Worm (Caenorhabditis elegans) whole organism, L3 larva: ENCODE measurements around the gene nduc-2.

Source experiments
- R02D3.7 ChIP-seq: fragments of 150-350 bp; optimal IDR thresholded peaks from 2 replicates; lab custom pipeline; 2014; ENCODE audit warnings: missing biosample characterization, missing genetic modification characterization
- ZK546.5 ChIP-seq: sonication (generic microtip); optimal IDR thresholded peaks from 2 replicates; lab custom pipeline; 2017; ENCODE audit warnings: missing biosample characterization, missing genetic modification characterization
- aly-2 ChIP-seq: fragments of 150-350 bp; optimal IDR thresholded peaks from 2 replicates; lab custom pipeline; 2014; ENCODE audit warnings: missing biosample characterization, missing genetic modification characterization
- ama-1 ChIP-seq: fragments of 150-350 bp; optimal IDR thresholded peaks from 2 replicates; lab custom pipeline; 2018
- ceh-16 ChIP-seq: sonication (generic microtip); optimal IDR thresholded peaks from 2 replicates; lab custom pipeline; 2017; ENCODE audit warnings: missing biosample characterization, missing genetic modification characterization
- ceh-28 ChIP-seq: fragments of 150-350 bp; optimal IDR thresholded peaks from 2 replicates; lab custom pipeline; 2014; ENCODE audit warnings: missing biosample characterization, missing genetic modification reagents, missing genetic modification characterization
- ceh-82 ChIP-seq: fragments of 150-350 bp; optimal IDR thresholded peaks from 2 replicates; lab custom pipeline; 2014; ENCODE audit warnings: missing biosample characterization, missing genetic modification characterization
- egl-27 ChIP-seq: sonication (generic microtip); optimal IDR thresholded peaks from 4 replicates; lab custom pipeline; 2017; ENCODE audit warnings: missing biosample characterization, missing genetic modification reagents, missing genetic modification characterization
- elt-1 ChIP-seq: fragments of 150-350 bp; optimal IDR thresholded peaks from 2 replicates; lab custom pipeline; 2014; ENCODE audit warnings: missing biosample characterization, missing genetic modification characterization
- elt-2 ChIP-seq: sonication (generic microtip); optimal IDR thresholded peaks from 2 replicates; lab custom pipeline; 2016; ENCODE audit warnings: missing genetic modification reagents, mild to moderate bottlenecking, missing genetic modification characterization, missing compliant biosample characterization
- fkh-10 ChIP-seq: sonication (generic microtip); optimal IDR thresholded peaks from 2 replicates; lab custom pipeline; 2017; ENCODE audit warnings: missing biosample characterization, missing genetic modification reagents, missing genetic modification characterization
- fkh-2 ChIP-seq: fragments of 150-350 bp; optimal IDR thresholded peaks from 2 replicates; lab custom pipeline; 2014; ENCODE audit warnings: missing biosample characterization, missing genetic modification reagents, missing genetic modification characterization
- fos-1 ChIP-seq: fragments of 150-350 bp; optimal IDR thresholded peaks from 2 replicates; lab custom pipeline; 2014; ENCODE audit warnings: missing biosample characterization, missing genetic modification characterization
- hmg-11 ChIP-seq: sonication (generic microtip); optimal IDR thresholded peaks from 2 replicates; lab custom pipeline; 2016; ENCODE audit warnings: missing genetic modification characterization, missing compliant biosample characterization
- jun-1 ChIP-seq: fragments of 150-350 bp; optimal IDR thresholded peaks from 2 replicates; lab custom pipeline; 2014; ENCODE audit warnings: missing biosample characterization, missing genetic modification reagents, missing genetic modification characterization
- lin-15B ChIP-seq: fragments of 150-350 bp; optimal IDR thresholded peaks from 2 replicates; lab custom pipeline; 2014; ENCODE audit warnings: missing biosample characterization, missing genetic modification characterization
- lin-39 ChIP-seq: fragments of 150-350 bp; optimal IDR thresholded peaks from 2 replicates; lab custom pipeline; 2018; ENCODE audit warnings: missing biosample characterization, missing genetic modification reagents, missing genetic modification characterization
- mml-1 ChIP-seq: fragments of 150-350 bp; sonication (generic microtip); optimal IDR thresholded peaks from 3 replicates; lab custom pipeline; 2014; ENCODE audit warnings: missing biosample characterization, missing genetic modification characterization
- nfya-1 ChIP-seq: sonication (generic microtip); optimal IDR thresholded peaks from 2 replicates; lab custom pipeline; 2017; ENCODE audit warnings: missing genetic modification characterization, mild to moderate bottlenecking, missing compliant biosample characterization, antibody characterized with exemption, moderate library complexity; ENCODE audit not compliant: insufficient read depth
- nhr-11 ChIP-seq: fragments of 150-350 bp; optimal IDR thresholded peaks from 2 replicates; lab custom pipeline; 2014; ENCODE audit warnings: missing biosample characterization, missing genetic modification characterization
- nhr-23 ChIP-seq: fragments of 150-350 bp; optimal IDR thresholded peaks from 2 replicates; lab custom pipeline; 2014; ENCODE audit warnings: missing biosample characterization, missing genetic modification reagents, missing genetic modification characterization
- nhr-25 ChIP-seq: sonication (generic microtip); optimal IDR thresholded peaks from 2 replicates; lab custom pipeline; 2017; ENCODE audit warnings: missing biosample characterization, missing genetic modification characterization
- nhr-43 ChIP-seq: sonication (generic microtip); optimal IDR thresholded peaks from 2 replicates; lab custom pipeline; 2016; ENCODE audit warnings: mild to moderate bottlenecking, missing genetic modification characterization, missing compliant biosample characterization; ENCODE audit not compliant: poor library complexity, severe bottlenecking
- nhr-76 ChIP-seq: fragments of 150-350 bp; sonication (generic microtip); optimal IDR thresholded peaks from 5 replicates; lab custom pipeline; 2014; ENCODE audit warnings: missing biosample characterization, missing genetic modification characterization
- pha-4 ChIP-seq: fragments of 150-350 bp; optimal IDR thresholded peaks from 2 replicates; lab custom pipeline; 2014; ENCODE audit warnings: missing biosample characterization, missing genetic modification reagents, missing genetic modification characterization
- pqm-1 ChIP-seq: fragments of 150-350 bp; optimal IDR thresholded peaks from 2 replicates; lab custom pipeline; 2017; ENCODE audit warnings: missing biosample characterization, missing genetic modification characterization, inconsistent platforms
- skn-1 ChIP-seq: fragments of 150-350 bp; optimal IDR thresholded peaks from 2 replicates; lab custom pipeline; 2014; ENCODE audit warnings: missing biosample characterization, missing genetic modification characterization
- tbx-2 ChIP-seq: sonication (generic microtip); optimal IDR thresholded peaks from 2 replicates; lab custom pipeline; 2016; ENCODE audit warnings: mild to moderate bottlenecking, missing genetic modification characterization, missing compliant biosample characterization
- unc-39 ChIP-seq: sonication (generic microtip); optimal IDR thresholded peaks from 4 replicates; lab custom pipeline; 2017; ENCODE audit warnings: missing biosample characterization, missing genetic modification characterization
- zag-1 ChIP-seq: fragments of 150-350 bp; optimal IDR thresholded peaks from 2 replicates; lab custom pipeline; 2014; ENCODE audit warnings: missing biosample characterization, missing genetic modification characterization
- ztf-11 ChIP-seq: fragments of 150-350 bp; optimal IDR thresholded peaks from 2 replicates; lab custom pipeline; 2014; ENCODE audit warnings: missing biosample characterization, missing genetic modification characterization

The nduc-2 gene

ce11 chrIII:2786740-2787139, at the start of gene nduc-2:
TSS of gene nduc-2 (plus strand) at chrIII:2786852.
- TF ChIP-seq zag-1: no peak
- peak; percentile 73 for TF ChIP-seq ama-1
- TF ChIP-seq, all 47 proteins: peak for 1

- TF ChIP-seq nhr-11 (tag; lab: Kevin White, UChicago): no peak
- peak; percentile 81 for TF ChIP-seq pqm-1
- TF ChIP-seq elt-2: peak; percentile 93
- peak; percentile 50 for TF ChIP-seq jun-1
- no peak for TF ChIP-seq tbx-2
- peak; percentile 18 for TF ChIP-seq pha-4 (tag; lab: Kevin White, UChicago)
- no peak for TF ChIP-seq zag-1
These were observed 47.2 kb upstream of the nduc-2 start, which contains the start of gene cest-25 for ce11 chrIII:2739469-2739868. TSS of gene cest-25 (minus strand) at chrIII:2739531.

- TF ChIP-seq pqm-1: peak; percentile 33
- TF ChIP-seq lin-15B: no peak
These were observed 40.1 kb upstream of the nduc-2 start, which contains the start of gene Y71H2AM.14 for ce11 chrIII:2746553-2746952. TSS of gene Y71H2AM.14 (minus strand) at chrIII:2746653.

ce11 chrIII:2756260-2756659, 30.4 kb upstream of the nduc-2 start, which contains the start of gene gldi-9:
TSS of gene gldi-9 (minus strand) at chrIII:2756360.
- TF ChIP-seq nhr-23 (tag; lab: Kevin White, UChicago) (no peak), fos-1 (tag; lab: Kevin White, UChicago) (no peak), pha-4 (tag; lab: Kevin White, UChicago) (peak; percentile 33)

ce11 chrIII:2757478-2757877, 29.2 kb upstream of the nduc-2 start:
- TF ChIP-seq fkh-10 (GFP tag; lab: Kevin White, UChicago): no peak
- no peak for TF ChIP-seq unc-39
- TF ChIP-seq tbx-2: no peak
- TF ChIP-seq mml-1 (tag; lab: Kevin White, UChicago): no peak
- TF ChIP-seq skn-1 (tag; lab: Kevin White, UChicago): no peak
- TF ChIP-seq ama-1: no peak
- TF ChIP-seq nhr-43: no peak
- no peak for TF ChIP-seq R02D3.7 (tag; lab: Kevin White, UChicago)
- no peak for TF ChIP-seq fkh-2 (tag; lab: Kevin White, UChicago)
- TF ChIP-seq ceh-16 (tag; lab: Kevin White, UChicago): no peak
- TF ChIP-seq aly-2 (tag; lab: Kevin White, UChicago): no peak
- TF ChIP-seq ztf-11 (tag; lab: Kevin White, UChicago): no peak
- no peak for TF ChIP-seq nhr-25
- TF ChIP-seq hmg-11: no peak
- no peak for TF ChIP-seq nhr-11 (tag; lab: Kevin White, UChicago)
- no peak for TF ChIP-seq egl-27 (tag; lab: Kevin White, UChicago)
- TF ChIP-seq nfya-1 (tag; lab: Kevin White, UChicago): no peak
- no peak for TF ChIP-seq ZK546.5
- TF ChIP-seq elt-1 (tag; lab: Kevin White, UChicago): no peak
- no peak for TF ChIP-seq nhr-23 (tag; lab: Kevin White, UChicago)

- TF ChIP-seq ceh-82 (tag; lab: Kevin White, UChicago) (no peak), zag-1 (no peak), aly-2 (tag; lab: Kevin White, UChicago) (no peak), elt-1 (tag; lab: Kevin White, UChicago) (no peak), nhr-76 (tag; lab: Kevin White, UChicago) (no peak), mml-1 (tag; lab: Kevin White, UChicago) (no peak)
These were observed 28.6 kb upstream of the nduc-2 start for ce11 chrIII:2758092-2758491.

- no peak for TF ChIP-seq lin-39
- no peak for TF ChIP-seq zag-1
- no peak for TF ChIP-seq ceh-16 (tag; lab: Kevin White, UChicago)
- peak; percentile 53 for TF ChIP-seq pqm-1
- TF ChIP-seq elt-2: peak; percentile 65
- no peak for TF ChIP-seq hmg-11
- no peak for TF ChIP-seq ceh-28
These were observed 27.3 kb upstream of the nduc-2 start for ce11 chrIII:2759308-2759707.
